Worm (Caenorhabditis elegans) whole organism, young adult: ENCODE measurements around the gene twk-32.

Experiments
- F10E7.11 ChIP-seq: sonication (generic microtip); optimal IDR thresholded peaks from 2 replicates; lab custom pipeline; 2017; ENCODE audit warnings: mild to moderate bottlenecking, missing genetic modification characterization, moderate library complexity, missing compliant biosample characterization
- F22D6.2 ChIP-seq: sonication (generic microtip); optimal IDR thresholded peaks from 2 replicates; lab custom pipeline; 2016; ENCODE audit warnings: mild to moderate bottlenecking, missing genetic modification characterization, missing compliant biosample characterization
- F39B2.1 ChIP-seq: fragments of 200-800 bp; sonication (Bioruptor generic); IDR thresholded peaks from 2 replicates; pipeline ENCODE4 v1.3.6; 2022; ENCODE audit warnings: missing genetic modification reagents, missing genetic modification characterization, missing compliant biosample characterization
- K11D2.4 ChIP-seq: fragments of 200-800 bp; sonication (Bioruptor generic); IDR thresholded peaks from 2 replicates; pipeline ENCODE4 v1.3.6; 2022; ENCODE audit warnings: missing genetic modification reagents, missing genetic modification characterization, missing compliant biosample characterization
- Y67H2A.10 ChIP-seq: fragments of 200-800 bp; sonication (Bioruptor generic); conservative IDR thresholded peaks from 2 replicates; pipeline ENCODE4 v1.3.6; 2022; ENCODE audit warnings: missing genetic modification reagents, missing genetic modification characterization, missing compliant biosample characterization
- Y79H2A.3 ChIP-seq: fragments of 200-800 bp; sonication (Bioruptor generic); conservative IDR thresholded peaks from 2 replicates; pipeline ENCODE4 v1.3.6; 2022; ENCODE audit warnings: missing genetic modification reagents, missing genetic modification characterization, missing compliant biosample characterization
- Y95B8A.8 ChIP-seq: fragments of 200-800 bp; sonication (Bioruptor generic); IDR thresholded peaks from 2 replicates; pipeline ENCODE4 v1.3.6; 2022; ENCODE audit warnings: missing genetic modification reagents, missing genetic modification characterization, missing compliant biosample characterization
- ama-1 ChIP-seq, 3 experiments: fragments of 150-350 bp in 1 of 3; sonication (generic microtip) in 2 of 3; optimal IDR thresholded peaks; 2 replicates each; lab custom pipeline; 2014 to 2018; ENCODE audit warnings: missing biosample characterization in 2 of 3, missing genetic modification characterization in 2 of 3, missing genetic modification reagents in 2 of 3
- aptf-3 ChIP-seq: fragments of 200-800 bp; sonication (Bioruptor generic); IDR thresholded peaks from 2 replicates; pipeline ENCODE4 v1.3.6; 2022; ENCODE audit warnings: missing genetic modification characterization, missing compliant biosample characterization
- atf-7 ChIP-seq: sonication (generic microtip); optimal IDR thresholded peaks from 2 replicates; lab custom pipeline; 2017; ENCODE audit warnings: mild to moderate bottlenecking, missing genetic modification characterization, missing compliant biosample characterization
- athp-1 ChIP-seq: sonication (generic microtip); optimal IDR thresholded peaks from 2 replicates; lab custom pipeline; 2017; ENCODE audit warnings: mild to moderate bottlenecking, missing genetic modification characterization, missing compliant biosample characterization
- bed-1 ChIP-seq: fragments of 200-800 bp; sonication (Bioruptor generic); IDR thresholded peaks from 2 replicates; pipeline ENCODE4 v1.3.6; 2022; ENCODE audit warnings: missing genetic modification reagents, missing genetic modification characterization, missing compliant biosample characterization
- ccch-3 ChIP-seq: fragments of 200-800 bp; sonication (Bioruptor generic); optimal IDR thresholded peaks from 2 replicates; lab custom pipeline; 2018; ENCODE audit warnings: mild to moderate bottlenecking, missing genetic modification characterization, missing compliant biosample characterization
- cebp-2 ChIP-seq: fragments of 200-800 bp; sonication (Bioruptor generic); IDR thresholded peaks from 2 replicates; pipeline ENCODE4 v1.3.6; 2022; ENCODE audit warnings: missing genetic modification characterization, missing compliant biosample characterization
- ceh-79 ChIP-seq: sonication (generic microtip); optimal IDR thresholded peaks from 2 replicates; lab custom pipeline; 2017; ENCODE audit warnings: mild to moderate bottlenecking, missing genetic modification characterization, missing compliant biosample characterization
- die-1 ChIP-seq: sonication (generic microtip); optimal IDR thresholded peaks from 2 replicates; lab custom pipeline; 2016; ENCODE audit warnings: missing genotype, mild to moderate bottlenecking, missing genetic modification characterization, missing compliant biosample characterization
- dox-1 ChIP-seq: fragments of 200-800 bp; sonication (Bioruptor generic); IDR thresholded peaks from 2 replicates; pipeline ENCODE4 v1.3.6; 2022; ENCODE audit warnings: missing genetic modification reagents, missing genetic modification characterization, missing compliant biosample characterization
- dpl-1 ChIP-seq: fragments of 150-350 bp; optimal IDR thresholded peaks from 2 replicates; lab custom pipeline; 2014; ENCODE audit warnings: missing biosample characterization, missing genetic modification reagents, missing genetic modification characterization
- egl-18 ChIP-seq: fragments of 200-800 bp; sonication (Bioruptor generic); IDR thresholded peaks from 2 replicates; pipeline ENCODE4 v1.3.6; 2022; ENCODE audit warnings: missing genetic modification reagents, missing genetic modification characterization, missing compliant biosample characterization
- ekl-4 ChIP-seq: fragments of 200-800 bp; sonication (Bioruptor generic); IDR thresholded peaks from 2 replicates; pipeline ENCODE4 v1.3.6; 2022; ENCODE audit warnings: missing genetic modification reagents, missing genetic modification characterization, missing compliant biosample characterization
- let-526 ChIP-seq: fragments of 200-800 bp; sonication (Bioruptor generic); IDR thresholded peaks from 2 replicates; pipeline ENCODE4 v1.3.6; 2022; ENCODE audit warnings: missing genetic modification reagents, missing genetic modification characterization, missing compliant biosample characterization
- lin-35 ChIP-seq, 3 experiments: fragments of 150-350 bp in 2 of 3; sonication (generic microtip) in 1 of 3; optimal IDR thresholded peaks; 2 replicates each; lab custom pipeline; 2014 to 2018; ENCODE audit warnings: missing biosample characterization in 3 of 3, missing genetic modification characterization in 3 of 3, missing genetic modification reagents in 3 of 3
- lin-40 ChIP-seq: sonication (generic microtip); optimal IDR thresholded peaks from 2 replicates; lab custom pipeline; 2016; ENCODE audit warnings: missing genetic modification characterization, mild to moderate bottlenecking, missing compliant biosample characterization, missing genotype, missing genetic modification reagents
- lir-1 ChIP-seq: fragments of 200-800 bp; sonication (Bioruptor generic); conservative IDR thresholded peaks from 2 replicates; pipeline ENCODE4 v1.3.6; 2022; ENCODE audit warnings: missing genetic modification reagents, missing genetic modification characterization, missing compliant biosample characterization
- lsl-1 ChIP-seq: fragments of 200-800 bp; sonication (Bioruptor generic); optimal IDR thresholded peaks from 2 replicates; lab custom pipeline; 2018; ENCODE audit warnings: mild to moderate bottlenecking, missing genetic modification characterization, moderate library complexity, missing compliant biosample characterization
- lsy-27 ChIP-seq: sonication (generic microtip); optimal IDR thresholded peaks from 2 replicates; lab custom pipeline; 2017; ENCODE audit warnings: missing genetic modification characterization, mild to moderate bottlenecking, missing compliant biosample characterization, antibody characterized with exemption, missing genotype, borderline replicate concordance; ENCODE audit not compliant: insufficient read depth
- madf-10 ChIP-seq: sonication (generic microtip); optimal IDR thresholded peaks from 2 replicates; lab custom pipeline; 2016; ENCODE audit warnings: mild to moderate bottlenecking, missing genetic modification characterization, missing compliant biosample characterization
- nhr-80 ChIP-seq: sonication (generic microtip); optimal IDR thresholded peaks from 2 replicates; lab custom pipeline; 2016; ENCODE audit warnings: missing genetic modification characterization, missing compliant biosample characterization
- nhr-90 ChIP-seq: sonication (generic microtip); optimal IDR thresholded peaks from 2 replicates; lab custom pipeline; 2016; ENCODE audit warnings: missing genotype, mild to moderate bottlenecking, missing genetic modification characterization, missing compliant biosample characterization
- pbrm-1 ChIP-seq: fragments of 200-800 bp; sonication (Bioruptor generic); IDR thresholded peaks from 2 replicates; pipeline ENCODE4 v1.3.6; 2022; ENCODE audit warnings: missing genetic modification reagents, missing genetic modification characterization, missing compliant biosample characterization
- repo-1 ChIP-seq: sonication (generic microtip); optimal IDR thresholded peaks from 2 replicates; lab custom pipeline; 2017; ENCODE audit warnings: mild to moderate bottlenecking, missing genetic modification characterization, missing compliant biosample characterization
- rpc-1 ChIP-seq, 2 experiments: fragments of 150-350 bp in 1 of 2; sonication (generic microtip) in 1 of 2; optimal IDR thresholded peaks; 2 replicates each; lab custom pipeline; 2014 to 2018; ENCODE audit warnings: missing biosample characterization in 1 of 2, missing genetic modification characterization in 1 of 2, missing genetic modification reagents in 1 of 2, missing genotype in 1 of 2
- sdz-38 ChIP-seq: sonication (generic microtip); optimal IDR thresholded peaks from 2 replicates; lab custom pipeline; 2016; ENCODE audit warnings: missing genotype, missing genetic modification characterization, missing compliant biosample characterization
- snpc-1.3 ChIP-seq: sonication (generic microtip); optimal IDR thresholded peaks from 2 replicates; lab custom pipeline; 2017; ENCODE audit warnings: missing genetic modification characterization, mild to moderate bottlenecking, missing compliant biosample characterization, antibody characterized with exemption, moderate library complexity, missing genotype, missing genetic modification reagents; ENCODE audit not compliant: insufficient read depth
- snpc-4 ChIP-seq, 5 experiments: fragments of 150-350 bp in 1 of 5; sonication (generic microtip) in 4 of 5; optimal IDR thresholded peaks; 2 replicates each; lab custom pipeline; 2014 to 2018; ENCODE audit warnings: missing genetic modification characterization in 5 of 5, missing biosample characterization in 3 of 5, antibody characterized with exemption in 2 of 5, mild to moderate bottlenecking in 2 of 5, missing compliant biosample characterization in 2 of 5, missing genotype in 2 of 5, moderate library complexity in 2 of 5, missing genetic modification reagents in 1 of 5
- tbp1 ChIP-seq: fragments of 200-800 bp; sonication (Bioruptor generic); optimal IDR thresholded peaks from 2 replicates; lab custom pipeline; 2018; ENCODE audit warnings: mild to moderate bottlenecking, missing genetic modification characterization, missing compliant biosample characterization
- tlf-1 ChIP-seq: fragments of 200-800 bp; sonication (Bioruptor generic); optimal IDR thresholded peaks from 2 replicates; lab custom pipeline; 2018; ENCODE audit warnings: mild to moderate bottlenecking, missing genetic modification characterization, missing compliant biosample characterization
- zim-3 ChIP-seq: sonication (generic microtip); optimal IDR thresholded peaks from 2 replicates; lab custom pipeline; 2017; ENCODE audit warnings: mild to moderate bottlenecking, missing genetic modification characterization, moderate library complexity, missing compliant biosample characterization
- ztf-18 ChIP-seq: sonication (generic microtip); optimal IDR thresholded peaks from 2 replicates; lab custom pipeline; 2016; ENCODE audit warnings: missing genotype, mild to moderate bottlenecking, missing genetic modification characterization, missing compliant biosample characterization
- ztf-6 ChIP-seq: fragments of 200-800 bp; sonication (Bioruptor generic); IDR thresholded peaks from 2 replicates; pipeline ENCODE4 v1.3.6; 2022; ENCODE audit warnings: missing genetic modification reagents, missing genetic modification characterization, missing compliant biosample characterization

The twk-32 gene

DNA sequence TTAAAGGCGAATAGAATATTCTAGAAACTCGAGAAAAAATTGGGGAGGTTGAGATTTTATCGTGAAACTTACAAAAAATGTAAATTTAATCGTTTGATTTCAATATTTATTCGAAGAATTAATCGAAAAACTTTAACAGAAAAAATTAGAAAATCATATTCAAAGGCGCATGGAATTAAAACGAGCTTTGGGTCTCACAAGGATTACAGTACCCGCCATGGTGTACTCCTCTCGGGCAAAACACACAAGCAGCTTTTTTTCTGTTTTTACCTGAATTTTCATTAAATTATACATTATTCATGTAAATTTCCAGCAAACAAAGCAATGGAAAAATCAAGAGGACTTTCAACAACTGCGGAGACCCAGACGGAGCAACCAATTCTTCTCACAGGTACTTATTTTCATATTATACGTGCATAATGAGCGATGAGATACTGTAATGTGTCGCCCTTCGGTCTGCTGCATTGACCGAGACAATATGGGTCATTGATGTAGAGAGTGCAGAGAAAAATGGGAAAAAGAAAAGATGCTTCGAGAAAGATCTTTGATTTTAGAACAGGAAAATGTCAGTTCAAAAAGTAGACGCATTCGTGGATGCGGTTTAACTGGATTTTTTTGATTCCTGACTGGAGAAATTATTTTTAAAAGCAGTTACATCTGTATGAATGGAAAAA is 9.1 kb upstream of the twk-32 start, which contains the start of the genes F53C11.4 and F53C11.5 (continued):
- TF ChIP-seq ama-1 (optimal IDR thresholded peaks at IDR 0.05; lab: Kevin White, UChicago) (no peak), ama-1 (GFP tag; optimal IDR thresholded peaks at IDR 0.05; lab: Kevin White, UChicago) (no peak), madf-10 (tag; lab: Kevin White, UChicago) (no peak), lsl-1 (GFP tag; lab: Kevin White, UChicago) (peak; percentile 88), snpc-1.3 (tag; lab: Kevin White, UChicago) (peak; percentile 9), ccch-3 (no peak), dox-1 (GFP tag; lab: Robert Waterston, UW) (peak; percentile 53; the same call in 1 of the 2 replicates)

- no peak for TF ChIP-seq cebp-2
- TF ChIP-seq snpc-4 (GFP tag; optimal IDR thresholded peaks at IDR 0.05; lab: Kevin White, UChicago): no peak
- no peak for TF ChIP-seq snpc-4 (tag; optimal IDR thresholded peaks at IDR 0.05; lab: Kevin White, UChicago)
- no peak for TF ChIP-seq K11D2.4 (GFP tag; lab: Robert Waterston, UW)
- no peak for TF ChIP-seq ztf-18 (tag; lab: Kevin White, UChicago)
- TF ChIP-seq die-1 (tag; lab: Kevin White, UChicago): no peak
- TF ChIP-seq atf-7: no peak
- TF ChIP-seq aptf-3 (GFP tag; lab: Robert Waterston, UW): no peak
- no peak for TF ChIP-seq ceh-79 (tag; lab: Kevin White, UChicago)
- no peak for TF ChIP-seq zim-3 (tag; lab: Kevin White, UChicago)
- TF ChIP-seq nhr-80 (tag; lab: Kevin White, UChicago): peak; percentile 68
- TF ChIP-seq F10E7.11 (tag; lab: Kevin White, UChicago): no peak
- no peak for TF ChIP-seq repo-1 (tag; lab: Kevin White, UChicago)
- no peak for TF ChIP-seq ekl-4 (GFP tag; lab: Robert Waterston, UW)
- TF ChIP-seq ztf-6 (GFP tag; lab: Robert Waterston, UW): no peak
- TF ChIP-seq lin-35 (GFP tag; optimal IDR thresholded peaks at IDR 0.05; lab: Kevin White, UChicago): peak in 1 of 3 experiments; percentile 6
- TF ChIP-seq tlf-1 (GFP tag; lab: Kevin White, UChicago): no peak
- no peak for TF ChIP-seq Y67H2A.10 (GFP tag; lab: Robert Waterston, UW)
Observed at ce11 chrV:13787948-13788681, 8.3 kb upstream of the twk-32 start.

DNA sequence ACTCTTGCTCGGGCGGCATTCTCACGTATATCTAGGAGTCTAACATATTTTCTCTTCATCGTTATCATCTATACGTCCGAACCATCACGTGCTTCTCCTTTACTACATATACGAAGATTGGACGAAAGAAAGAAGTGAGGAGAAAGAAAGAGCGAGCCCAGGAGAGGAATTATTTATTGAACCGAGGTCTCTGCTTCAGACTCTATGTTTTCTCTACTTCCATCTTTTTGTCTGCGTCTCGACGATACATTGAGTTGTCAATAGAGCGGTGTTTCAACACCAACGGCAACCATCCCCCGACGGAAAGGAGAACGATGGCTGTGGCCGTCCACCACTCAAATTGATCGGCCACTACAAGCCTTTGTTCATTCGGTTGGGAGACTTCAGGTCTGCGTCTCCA is 7.1 kb upstream of the twk-32 start:
- TF ChIP-seq pbrm-1 (GFP tag; lab: Robert Waterston, UW) (0 out of 2 replicates have a peak, but pooled peaks have one; percentile 24), Y95B8A.8 (GFP tag; lab: Robert Waterston, UW) (peak; percentile 73; the same call in 1 of the 2 replicates), let-526 (GFP tag; lab: Robert Waterston, UW) (peak; percentile 61; the same call in 1 of the 2 replicates), nhr-90 (tag; lab: Kevin White, UChicago) (peak; percentile 23), lin-40 (tag; lab: Kevin White, UChicago) (peak; percentile 62), Y67H2A.10 (GFP tag; lab: Robert Waterston, UW) (no peak), ama-1 (optimal IDR thresholded peaks at IDR 0.05; lab: Kevin White, UChicago) (peak; percentile 12), ama-1 (GFP tag; optimal IDR thresholded peaks at IDR 0.05; lab: Kevin White, UChicago) (no peak), F22D6.2 (tag; lab: Kevin White, UChicago) (no peak), Y79H2A.3 (GFP tag; lab: Robert Waterston, UW) (no peak), sdz-38 (tag; lab: Kevin White, UChicago) (no peak), tbp1 (peak; percentile 22), snpc-4 (GFP tag; optimal IDR thresholded peaks at IDR 0.05; lab: Kevin White, UChicago) (no peak), snpc-4 (tag; optimal IDR thresholded peaks at IDR 0.05; lab: Kevin White, UChicago) (peak; percentile 16 to 64 (median 48)), lsy-27 (tag; lab: Kevin White, UChicago) (no peak), egl-18 (GFP tag; lab: Robert Waterston, UW) (no peak), snpc-1.3 (tag; lab: Kevin White, UChicago) (no peak), rpc-1 (optimal IDR thresholded peaks at IDR 0.05; lab: Kevin White, UChicago) (no peak), rpc-1 (tag; optimal IDR thresholded peaks at IDR 0.05; lab: Kevin White, UChicago) (no peak), aptf-3 (GFP tag; lab: Robert Waterston, UW) (no peak), athp-1 (tag; lab: Kevin White, UChicago) (peak; percentile 1), lir-1 (GFP tag; lab: Robert Waterston, UW) (no peak), die-1 (tag; lab: Kevin White, UChicago) (no peak), bed-1 (GFP tag; lab: Robert Waterston, UW) (no peak), dpl-1 (GFP tag; lab: Kevin White, UChicago) (peak; percentile 1), F39B2.1 (GFP tag; lab: Robert Waterston, UW) (no peak)
